Fruit fly (Drosophila melanogaster) whole organism, embryonic: Measurements from ENCODE around the gene mAChR-B.

ENCODE experiments used
- Antp ChIP-seq: fragments of 200-800 bp; sonication (Bioruptor generic); optimal IDR thresholded peaks from 3 replicates; lab custom pipeline; 2016; ENCODE audit warnings: missing biosample characterization, missing genetic modification characterization
- CG11398 ChIP-seq: fragments of 200-800 bp; sonication (Bioruptor generic); optimal IDR thresholded peaks from 2 replicates; lab custom pipeline; 2016; ENCODE audit warnings: missing biosample characterization, missing genetic modification characterization
- CG13894 ChIP-seq: fragments of 200-800 bp; sonication (Bioruptor generic); optimal IDR thresholded peaks from 3 replicates; lab custom pipeline; 2018; ENCODE audit warnings: missing biosample characterization, mild to moderate bottlenecking, missing genetic modification characterization, moderate library complexity
- CG14667 ChIP-seq: fragments of 200-800 bp; sonication (Bioruptor generic); IDR thresholded peaks from 2 replicates; pipeline ENCODE4 v1.3.6; 2022; ENCODE audit warnings: missing biosample characterization, missing genetic modification characterization
- CG15514 ChIP-seq: fragments of 200-800 bp; sonication (Bioruptor generic); optimal IDR thresholded peaks from 3 replicates; lab custom pipeline; 2017; ENCODE audit warnings: missing biosample characterization, missing genetic modification characterization, mild to moderate bottlenecking, moderate library complexity, missing genetic modification reagents
- CG17385 ChIP-seq: fragments of 200-800 bp; sonication (Bioruptor generic); optimal IDR thresholded peaks from 3 replicates; lab custom pipeline; 2018; ENCODE audit warnings: missing biosample characterization, mild to moderate bottlenecking, missing genetic modification characterization
- CG17912 ChIP-seq: fragments of 200-800 bp; sonication (Bioruptor generic); optimal IDR thresholded peaks from 2 replicates; lab custom pipeline; 2018; ENCODE audit warnings: missing biosample characterization, mild to moderate bottlenecking, missing genetic modification characterization
- CG18011 ChIP-seq: fragments of 200-800 bp; sonication (Bioruptor generic); optimal IDR thresholded peaks from 2 replicates; lab custom pipeline; 2017; ENCODE audit warnings: missing biosample characterization, missing genetic modification characterization, mild to moderate bottlenecking, moderate library complexity, missing genotype
- CG18599 ChIP-seq: fragments of 200-800 bp; sonication (Bioruptor generic); optimal IDR thresholded peaks from 3 replicates; lab custom pipeline; 2017; ENCODE audit warnings: missing biosample characterization, missing genetic modification characterization, mild to moderate bottlenecking, moderate library complexity, missing genetic modification reagents
- CG2116 ChIP-seq: fragments of 200-800 bp; sonication (Bioruptor generic); optimal IDR thresholded peaks from 3 replicates; lab custom pipeline; 2018; ENCODE audit warnings: missing biosample characterization, mild to moderate bottlenecking, missing genetic modification characterization
- CG2678 ChIP-seq: fragments of 200-800 bp; sonication (Bioruptor generic); optimal IDR thresholded peaks from 3 replicates; lab custom pipeline; 2019; ENCODE audit warnings: missing biosample characterization, mild to moderate bottlenecking, missing genetic modification characterization, moderate library complexity
- CG31365 ChIP-seq: fragments of 200-800 bp; sonication (Bioruptor generic); optimal IDR thresholded peaks from 2 replicates; lab custom pipeline; 2018; ENCODE audit warnings: missing biosample characterization, mild to moderate bottlenecking, missing genetic modification characterization
- CG3407 ChIP-seq: fragments of 200-800 bp; sonication (Bioruptor generic); optimal IDR thresholded peaks from 2 replicates; lab custom pipeline; 2018; ENCODE audit warnings: missing biosample characterization, mild to moderate bottlenecking, missing genetic modification characterization
- CG3838 ChIP-seq: fragments of 200-800 bp; sonication (Bioruptor generic); optimal IDR thresholded peaks from 3 replicates; lab custom pipeline; 2016; ENCODE audit warnings: missing biosample characterization, missing genetic modification characterization
- CG5180 ChIP-seq: fragments of 200-800 bp; sonication (Bioruptor generic); optimal IDR thresholded peaks from 3 replicates; lab custom pipeline; 2017; ENCODE audit warnings: missing biosample characterization, missing genetic modification characterization, mild to moderate bottlenecking, moderate library complexity, missing genetic modification reagents
- CG6813 ChIP-seq: fragments of 200-800 bp; sonication (Bioruptor generic); optimal IDR thresholded peaks from 2 replicates; lab custom pipeline; 2017; ENCODE audit warnings: missing biosample characterization, missing genetic modification characterization, mild to moderate bottlenecking, moderate library complexity, missing genetic modification reagents
- CG7556 ChIP-seq: fragments of 200-800 bp; sonication (Bioruptor generic); optimal IDR thresholded peaks from 2 replicates; lab custom pipeline; 2017; ENCODE audit warnings: missing biosample characterization, mild to moderate bottlenecking, missing genetic modification characterization
- CG7928 ChIP-seq: fragments of 200-800 bp; sonication (Bioruptor generic); optimal IDR thresholded peaks from 2 replicates; lab custom pipeline; 2017; ENCODE audit warnings: missing biosample characterization, mild to moderate bottlenecking, missing genetic modification characterization
- CG8089 ChIP-seq: fragments of 200-800 bp; sonication (Bioruptor generic); optimal IDR thresholded peaks from 3 replicates; lab custom pipeline; 2016; ENCODE audit warnings: missing biosample characterization, missing genetic modification characterization
- CG9817 ChIP-seq: fragments of 200-800 bp; sonication (Bioruptor generic); optimal IDR thresholded peaks from 2 replicates; lab custom pipeline; 2018; ENCODE audit warnings: missing biosample characterization, mild to moderate bottlenecking, missing genetic modification characterization, moderate library complexity
- CkIIα-i1 ChIP-seq: fragments of 200-800 bp; sonication (Bioruptor generic); IDR thresholded peaks from 2 replicates; pipeline ENCODE4 v1.3.6; 2022; ENCODE audit warnings: missing biosample characterization, missing genetic modification characterization
- Hand ChIP-seq: fragments of 200-800 bp; sonication (Bioruptor generic); optimal IDR thresholded peaks from 2 replicates; lab custom pipeline; 2017; ENCODE audit warnings: mild to moderate bottlenecking, missing biosample characterization, missing genetic modification reagents, missing genetic modification characterization
- HmgZ ChIP-seq: fragments of 200-800 bp; sonication (Bioruptor generic); optimal IDR thresholded peaks from 2 replicates; lab custom pipeline; 2018; ENCODE audit warnings: missing biosample characterization, mild to moderate bottlenecking, missing genetic modification characterization
- Hmx ChIP-seq: fragments of 200-800 bp; sonication (Bioruptor generic); optimal IDR thresholded peaks from 2 replicates; lab custom pipeline; 2016; ENCODE audit warnings: missing biosample characterization, missing genetic modification characterization
- Hr3 ChIP-seq: fragments of 200-800 bp; sonication (Bioruptor generic); optimal IDR thresholded peaks from 3 replicates; lab custom pipeline; 2016; ENCODE audit warnings: missing biosample characterization, missing genetic modification characterization
- Mes4 ChIP-seq: fragments of 200-800 bp; sonication (Bioruptor generic); optimal IDR thresholded peaks from 2 replicates; lab custom pipeline; 2016; ENCODE audit warnings: missing biosample characterization, missing genetic modification characterization
- NfI ChIP-seq: fragments of 200-800 bp; sonication (Bioruptor generic); optimal IDR thresholded peaks from 3 replicates; lab custom pipeline; 2018; ENCODE audit warnings: missing biosample characterization, mild to moderate bottlenecking, missing genetic modification characterization, moderate library complexity
- Scr ChIP-seq: fragments of 200-800 bp; sonication (Bioruptor generic); IDR thresholded peaks from 2 replicates; pipeline ENCODE4 v1.3.6; 2022; ENCODE audit warnings: missing biosample characterization, missing genetic modification characterization; ENCODE audit not compliant: partially characterized antibody
- bab2 ChIP-seq: fragments of 200-800 bp; sonication (Bioruptor generic); optimal IDR thresholded peaks from 2 replicates; lab custom pipeline; 2016; ENCODE audit warnings: missing biosample characterization, missing genetic modification characterization
- caup ChIP-seq: fragments of 200-800 bp; sonication (Bioruptor generic); optimal IDR thresholded peaks from 3 replicates; lab custom pipeline; 2017; ENCODE audit warnings: missing biosample characterization, mild to moderate bottlenecking, missing genetic modification characterization, moderate library complexity; ENCODE audit not compliant: severe bottlenecking
- danr ChIP-seq: fragments of 200-800 bp; sonication (Bioruptor generic); IDR thresholded peaks from 2 replicates; pipeline ENCODE4 v1.3.6; 2022; ENCODE audit warnings: missing biosample characterization, missing genetic modification characterization
- emc ChIP-seq: fragments of 200-800 bp; sonication (Bioruptor generic); optimal IDR thresholded peaks from 2 replicates; lab custom pipeline; 2016; ENCODE audit warnings: missing biosample characterization, missing genetic modification characterization
- fru ChIP-seq: fragments of >200 bp; optimal IDR thresholded peaks from 2 replicates; lab custom pipeline; 2017
- ind ChIP-seq: fragments of 200-800 bp; sonication (Bioruptor generic); optimal IDR thresholded peaks from 3 replicates; lab custom pipeline; 2016; ENCODE audit warnings: missing biosample characterization, missing genetic modification characterization
- insv ChIP-seq, 2 experiments: fragments of 200-800 bp; sonication (Bioruptor generic); optimal IDR thresholded peaks; 3 replicates each; lab custom pipeline; 2016 to 2018; ENCODE audit warnings: missing biosample characterization in 2 of 2, missing genetic modification characterization in 2 of 2
- kah ChIP-seq: fragments of 200-800 bp; sonication (Bioruptor generic); optimal IDR thresholded peaks from 2 replicates; lab custom pipeline; 2018; ENCODE audit warnings: missing biosample characterization, mild to moderate bottlenecking, missing genetic modification characterization
- lov ChIP-seq, 2 experiments: fragments of 200-800 bp in 1 of 2; fragments of >200 bp in 1 of 2; sonication (Bioruptor generic) in 1 of 2; IDR thresholded peaks in 1 of 2; optimal IDR thresholded peaks in 1 of 2; 2 replicates in 1 of 2; 3 replicates in 1 of 2; pipeline versions ENCODE4 v1.3.6 to Lab custom; 2017 to 2022; ENCODE audit warnings: missing biosample characterization in 1 of 2, missing genetic modification characterization in 1 of 2
- odd ChIP-seq: fragments of 200-800 bp; sonication (Bioruptor generic); optimal IDR thresholded peaks from 2 replicates; lab custom pipeline; 2017; ENCODE audit warnings: missing biosample characterization, mild to moderate bottlenecking, missing genetic modification characterization
- onecut ChIP-seq: fragments of 200-800 bp; sonication (Bioruptor generic); IDR thresholded peaks from 2 replicates; pipeline ENCODE4 v1.3.6; 2022; ENCODE audit warnings: missing biosample characterization, missing genetic modification characterization
- schlank ChIP-seq: fragments of 200-800 bp; sonication (Bioruptor generic); optimal IDR thresholded peaks from 2 replicates; lab custom pipeline; 2018; ENCODE audit warnings: missing biosample characterization, mild to moderate bottlenecking, missing genetic modification characterization
- sd ChIP-seq: fragments of 200-800 bp; sonication (Bioruptor generic); optimal IDR thresholded peaks from 3 replicates; lab custom pipeline; 2018; ENCODE audit warnings: missing biosample characterization, mild to moderate bottlenecking, missing genetic modification characterization, moderate library complexity
- shn ChIP-seq: fragments of 200-800 bp; sonication (Bioruptor generic); optimal IDR thresholded peaks from 3 replicates; lab custom pipeline; 2016; ENCODE audit warnings: missing biosample characterization, missing genetic modification characterization
- so ChIP-seq: fragments of 200-800 bp; sonication (Bioruptor generic); IDR thresholded peaks from 3 replicates; pipeline ENCODE4 v1.3.6; 2022; ENCODE audit warnings: missing biosample characterization, missing genetic modification characterization
- trem ChIP-seq: fragments of 200-800 bp; optimal IDR thresholded peaks from 3 replicates; lab custom pipeline; 2019; ENCODE audit warnings: missing biosample characterization, mild to moderate bottlenecking, missing genetic modification characterization, moderate library complexity
- wek ChIP-seq: fragments of 200-800 bp; sonication (Bioruptor generic); optimal IDR thresholded peaks from 3 replicates; lab custom pipeline; 2018; ENCODE audit warnings: missing biosample characterization, mild to moderate bottlenecking, missing genetic modification characterization, moderate library complexity
- z ChIP-seq: fragments of 200-800 bp; sonication (Bioruptor generic); IDR thresholded peaks from 3 replicates; pipeline ENCODE4 v1.3.6; 2022; ENCODE audit warnings: missing biosample characterization, missing genetic modification characterization

Gene mAChR-B

DNA sequence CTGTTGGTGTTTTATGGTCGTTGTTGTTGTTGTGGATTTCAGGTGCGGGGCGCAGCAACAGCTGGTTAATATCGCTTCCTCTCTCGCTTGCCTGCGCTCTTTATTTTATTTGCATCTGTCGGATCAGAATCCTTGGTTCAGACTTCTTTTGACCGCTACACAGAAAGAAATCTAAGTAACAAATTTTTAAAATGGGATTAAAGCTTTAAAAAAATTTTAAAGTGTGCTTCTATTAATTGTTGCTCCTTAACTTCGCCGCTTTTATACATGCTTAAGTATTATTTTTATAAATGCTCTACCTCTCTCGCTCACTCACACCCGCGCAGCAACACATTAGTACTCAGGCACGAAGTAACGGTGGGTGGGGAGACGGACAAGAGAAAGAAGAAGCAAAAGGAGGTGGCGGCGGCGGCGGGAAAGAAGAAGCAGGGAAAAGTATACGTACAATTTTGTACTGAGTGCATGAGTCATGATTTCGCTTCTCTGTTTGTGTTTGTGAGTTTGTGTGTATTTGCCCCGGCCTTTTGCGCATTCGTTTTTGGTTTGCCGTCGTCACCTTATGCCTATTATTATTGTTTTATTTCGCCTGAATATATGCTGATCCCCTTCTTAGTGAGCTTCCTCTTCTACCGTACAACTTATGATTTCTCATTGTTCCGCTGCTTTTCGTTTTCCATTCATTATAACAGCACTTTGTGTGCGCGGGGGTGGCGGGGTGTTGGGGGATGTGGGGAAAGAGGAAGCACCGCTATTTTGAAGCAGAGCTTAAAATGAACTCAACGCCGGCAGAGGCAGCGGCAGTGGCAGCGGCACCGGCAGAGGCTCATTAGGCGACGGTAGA, 55.0 kb downstream of the mAChR-B start (continued):
- TF ChIP-seq CG18011 (GFP tag; lab: Kevin White, UChicago) (peak; percentile 57), CG15514 (GFP tag; lab: Kevin White, UChicago) (peak; percentile 72), CG11398 (peak; percentile 34), danr (0 out of 2 replicates have a peak, but pooled peaks have one; percentile 40), CG31365 (tag; lab: Kevin White, UChicago) (peak; percentile 21), CG18599 (GFP tag; lab: Kevin White, UChicago) (peak; percentile 93), CG8089 (peak; percentile 75)

- peak; percentile 85 for TF ChIP-seq CG18599 (GFP tag; lab: Kevin White, UChicago)
- TF ChIP-seq CkIIα-i1 (GFP tag; lab: Robert Waterston, UW), result no peak
- TF ChIP-seq sd (tag; lab: Kevin White, UChicago), result no peak
- TF ChIP-seq z, result no peak
- no peak for TF ChIP-seq bab2 (GFP tag; lab: Kevin White, UChicago)
- TF ChIP-seq CG2116 (GFP tag; lab: Kevin White, UChicago), result no peak
- 0 out of 3 replicates have a peak, but pooled peaks have one; percentile 43 for TF ChIP-seq so (GFP tag; lab: Robert Waterston, UW)
- peak; percentile 64 for TF ChIP-seq schlank (tag; lab: Kevin White, UChicago)
- TF ChIP-seq CG13894, result peak; percentile 72
- no peak for TF ChIP-seq Antp
- TF ChIP-seq emc (GFP tag; lab: Kevin White, UChicago), result no peak
- 0 out of 2 replicates have a peak, but pooled peaks have one; percentile 24 for TF ChIP-seq onecut (GFP tag; lab: Robert Waterston, UW)
- peak; percentile 21 for TF ChIP-seq CG17912 (GFP tag; lab: Kevin White, UChicago)
- peak; percentile 26 for TF ChIP-seq CG3838 (GFP tag; lab: Kevin White, UChicago)
- peak; percentile 21 for TF ChIP-seq CG5180 (GFP tag; lab: Kevin White, UChicago)
- TF ChIP-seq Mes4 (GFP tag; lab: Kevin White, UChicago), result no peak
- no peak for TF ChIP-seq Scr (GFP tag; lab: Robert Waterston, UW)
- no peak for TF ChIP-seq lov (optimal IDR thresholded peaks at IDR 0.05; lab: Kevin White, UChicago)
- TF ChIP-seq lov (GFP tag; IDR thresholded peaks at IDR 0.05; lab: Robert Waterston, UW), result no peak
- peak; percentile 56 for TF ChIP-seq HmgZ
- no peak for TF ChIP-seq Hmx
- TF ChIP-seq caup (GFP tag; lab: Kevin White, UChicago), result peak; percentile 69
- peak; percentile 39 for TF ChIP-seq CG3407 (GFP tag; lab: Kevin White, UChicago)
- TF ChIP-seq CG2678 (tag; lab: Kevin White, UChicago), result peak; percentile 67
- TF ChIP-seq CG6813 (GFP tag; lab: Kevin White, UChicago), result peak; percentile 52
- no peak for TF ChIP-seq NfI (GFP tag; lab: Kevin White, UChicago)
- TF ChIP-seq Hr3 (GFP tag; lab: Kevin White, UChicago), result no peak
- TF ChIP-seq CG7928 (GFP tag; lab: Kevin White, UChicago), result peak; percentile 29
- no peak for TF ChIP-seq trem (tag; lab: Kevin White, UChicago)
- no peak for TF ChIP-seq kah (GFP tag; lab: Kevin White, UChicago)
- TF ChIP-seq ind (GFP tag; lab: Kevin White, UChicago), result no peak
- TF ChIP-seq shn (GFP tag; lab: Kevin White, UChicago), result no peak
- peak; percentile 5 for TF ChIP-seq CG9817 (tag; lab: Kevin White, UChicago)
- TF ChIP-seq odd (GFP tag; lab: Kevin White, UChicago), result peak; percentile 46
- TF ChIP-seq CG14667, result no peak
- no peak for TF ChIP-seq fru
- TF ChIP-seq insv (GFP tag; optimal IDR thresholded peaks at IDR 0.05; lab: Kevin White, UChicago), result peak in 1 of 2 experiments; percentile 19
- peak; percentile 61 for TF ChIP-seq Hand
- TF ChIP-seq wek, result peak; percentile 64
- TF ChIP-seq CG17385 (GFP tag; lab: Kevin White, UChicago), result peak; percentile 29
- TF ChIP-seq CG7556 (GFP tag; lab: Kevin White, UChicago), result peak; percentile 18
Observed at dm6 chr3R:8115205-8115604, 56.1 kb downstream of the mAChR-B start.
